Worm (Caenorhabditis elegans): Measurements from ENCODE around the gene C47E8.4.

ce11 chrV:14687106-14687964 is 2.0 kb upstream of the C47E8.4 start:
- TF ChIP-seq elt-3 (tag; optimal IDR thresholded peaks at IDR 0.05) (no peak), nhr-76 (tag; optimal IDR thresholded peaks at IDR 0.05) (no peak), unc-62 (GFP tag; optimal IDR thresholded peaks at IDR 0.05) (no peak), blmp-1 (tag; optimal IDR thresholded peaks at IDR 0.05) (no peak), ztf-11 (tag; optimal IDR thresholded peaks at IDR 0.05) (no peak), ham-2 (GFP tag; optimal IDR thresholded peaks at IDR 0.05) (no peak), unc-39 (tag; optimal IDR thresholded peaks at IDR 0.05) (no peak), nhr-28 (tag; optimal IDR thresholded peaks at IDR 0.05) (no peak), lsy-2 (tag; optimal IDR thresholded peaks at IDR 0.05) (no peak), mep-1 (tag; optimal IDR thresholded peaks at IDR 0.05) (no peak), mab-5 (tag; optimal IDR thresholded peaks at IDR 0.05) (no peak), nhr-12 (tag; optimal IDR thresholded peaks at IDR 0.05) (no peak), pha-4 (tag; optimal IDR thresholded peaks at IDR 0.05) (no peak), flh-1 (GFP tag; optimal IDR thresholded peaks at IDR 0.05) (no peak)

All from whole organism, mixed stage, embryonic.